Worm (Caenorhabditis elegans): Measurements from ENCODE around the gene F21A3.3.

F21A3.3 gene

DNA sequence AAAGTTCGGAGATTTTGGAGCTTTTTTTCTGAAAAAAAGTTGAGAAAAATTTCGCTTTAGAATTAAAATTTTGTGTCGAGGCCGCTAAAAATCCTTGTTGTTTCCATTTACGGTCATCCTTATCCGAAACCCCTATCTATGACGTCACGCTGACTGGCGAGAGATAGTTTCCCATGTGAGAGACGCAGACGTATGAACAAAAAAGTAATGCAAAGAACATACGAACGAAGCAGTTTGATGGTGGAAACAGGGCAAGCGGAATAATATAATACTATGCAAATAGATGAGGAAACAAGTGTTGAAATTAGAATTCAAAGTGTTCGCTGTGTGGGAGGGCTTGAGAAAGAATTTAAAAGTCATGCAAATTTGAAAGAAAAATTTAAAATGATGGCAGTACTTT, 18.4 kb upstream of the F21A3.3 start:
- TF ChIP-seq sma-9 (GFP tag; optimal IDR thresholded peaks at IDR 0.05) (peak; percentile 41), sma-9 (tag; optimal IDR thresholded peaks at IDR 0.05) (no peak), fos-1 (tag; optimal IDR thresholded peaks at IDR 0.05) (peak; percentile 36), nhr-6 (tag; optimal IDR thresholded peaks at IDR 0.05) (no peak)

DNA sequence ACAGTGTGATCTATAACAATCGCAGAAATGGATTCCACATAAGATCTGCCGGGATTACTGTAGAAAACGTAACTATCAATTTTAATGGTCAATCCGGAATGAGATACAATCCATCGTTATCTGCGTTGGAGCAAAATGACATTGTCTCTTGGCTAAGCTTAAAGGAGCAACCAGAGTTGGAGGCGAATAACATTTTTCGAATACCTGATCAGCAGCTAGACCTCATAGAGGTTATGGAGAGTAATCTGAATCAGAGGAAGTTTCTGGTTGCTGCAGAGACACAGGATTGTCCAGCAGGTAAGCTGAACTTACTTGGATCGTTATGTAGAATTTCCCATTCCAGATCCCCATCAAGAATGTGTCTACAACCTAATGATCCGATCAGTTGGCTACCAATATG, 13.9 kb upstream of the F21A3.3 start:
- TF ChIP-seq ztf-1 (GFP tag; conservative IDR thresholded peaks at IDR 0.05) (no peak), nhr-25 (tag; optimal IDR thresholded peaks at IDR 0.05) (no peak), skn-1 (tag; optimal IDR thresholded peaks at IDR 0.05) (no peak), zag-1 (tag; optimal IDR thresholded peaks at IDR 0.05) (no peak), unc-62 (GFP tag; optimal IDR thresholded peaks at IDR 0.05) (no peak), alr-1 (tag; optimal IDR thresholded peaks at IDR 0.05) (no peak), nhr-77 (tag; optimal IDR thresholded peaks at IDR 0.05) (no peak), Y55F3AM.14 (GFP tag; optimal IDR thresholded peaks at IDR 0.05) (no peak), lin-13 (GFP tag; optimal IDR thresholded peaks at IDR 0.05) (no peak), ama-1 (optimal IDR thresholded peaks at IDR 0.05) (no peak)

DNA sequence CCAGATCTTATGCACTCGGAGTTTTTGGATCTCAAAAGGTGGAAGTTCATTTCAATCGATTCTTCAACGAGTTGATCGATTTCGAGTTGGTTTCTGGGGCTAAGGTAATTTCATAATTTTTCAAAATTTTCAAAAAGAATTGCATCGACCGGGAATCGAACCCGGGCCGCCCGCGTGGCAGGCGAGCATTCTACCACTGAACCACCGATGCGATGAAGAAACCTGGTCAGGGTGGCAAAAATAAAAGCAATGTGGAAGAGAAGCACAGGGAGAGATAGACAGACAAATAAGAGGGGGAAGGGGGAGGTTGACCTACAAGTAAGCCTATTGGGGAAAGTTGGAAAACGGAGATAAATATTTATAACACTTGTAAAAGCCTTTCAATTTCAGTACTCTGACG, 12.4 kb upstream of the F21A3.3 start:
- TF ChIP-seq unc-62 (GFP tag; optimal IDR thresholded peaks at IDR 0.05) (no peak), ceh-82 (tag; optimal IDR thresholded peaks at IDR 0.05) (no peak), nhr-10 (tag; optimal IDR thresholded peaks at IDR 0.05) (no peak), sma-3 (GFP tag; optimal IDR thresholded peaks at IDR 0.05) (peak; percentile 48), mdl-1 (tag; optimal IDR thresholded peaks at IDR 0.05) (no peak), nhr-237 (tag; optimal IDR thresholded peaks at IDR 0.05) (no peak), unc-39 (tag; optimal IDR thresholded peaks at IDR 0.05) (no peak), lin-11 (tag; optimal IDR thresholded peaks at IDR 0.05) (peak; percentile 42), ZK546.5 (tag; optimal IDR thresholded peaks at IDR 0.05) (no peak), aly-2 (tag; optimal IDR thresholded peaks at IDR 0.05) (no peak), nhr-129 (tag; optimal IDR thresholded peaks at IDR 0.05) (peak; percentile 43), ztf-4 (tag; optimal IDR thresholded peaks at IDR 0.05) (no peak), snpc-4 (tag; optimal IDR thresholded peaks at IDR 0.05) (peak; percentile 17), crh-2 (tag; optimal IDR thresholded peaks at IDR 0.05) (peak; percentile 84), nhr-12 (tag; optimal IDR thresholded peaks at IDR 0.05) (no peak), mbf-1 (tag; optimal IDR thresholded peaks at IDR 0.05) (no peak), nhr-25 (tag; optimal IDR thresholded peaks at IDR 0.05) (no peak), egl-27 (tag; optimal IDR thresholded peaks at IDR 0.05) (peak; percentile 4), lsy-2 (tag; optimal IDR thresholded peaks at IDR 0.05) (peak in 1 of 2 experiments; percentile 28), elt-3 (tag; optimal IDR thresholded peaks at IDR 0.05) (no peak), lin-39 (tag; optimal IDR thresholded peaks at IDR 0.05) (no peak), nhr-6 (tag; optimal IDR thresholded peaks at IDR 0.05) (no peak), lin-13 (GFP tag; optimal IDR thresholded peaks at IDR 0.05) (no peak), sma-9 (GFP tag; optimal IDR thresholded peaks at IDR 0.05) (peak; percentile 22), sma-9 (tag; optimal IDR thresholded peaks at IDR 0.05) (no peak), alr-1 (tag; optimal IDR thresholded peaks at IDR 0.05) (no peak), fos-1 (tag; optimal IDR thresholded peaks at IDR 0.05) (peak; percentile 54), C34F6.9 (tag; optimal IDR thresholded peaks at IDR 0.05) (no peak), F13H6.1 (tag; optimal IDR thresholded peaks at IDR 0.05) (peak; percentile 12)

DNA sequence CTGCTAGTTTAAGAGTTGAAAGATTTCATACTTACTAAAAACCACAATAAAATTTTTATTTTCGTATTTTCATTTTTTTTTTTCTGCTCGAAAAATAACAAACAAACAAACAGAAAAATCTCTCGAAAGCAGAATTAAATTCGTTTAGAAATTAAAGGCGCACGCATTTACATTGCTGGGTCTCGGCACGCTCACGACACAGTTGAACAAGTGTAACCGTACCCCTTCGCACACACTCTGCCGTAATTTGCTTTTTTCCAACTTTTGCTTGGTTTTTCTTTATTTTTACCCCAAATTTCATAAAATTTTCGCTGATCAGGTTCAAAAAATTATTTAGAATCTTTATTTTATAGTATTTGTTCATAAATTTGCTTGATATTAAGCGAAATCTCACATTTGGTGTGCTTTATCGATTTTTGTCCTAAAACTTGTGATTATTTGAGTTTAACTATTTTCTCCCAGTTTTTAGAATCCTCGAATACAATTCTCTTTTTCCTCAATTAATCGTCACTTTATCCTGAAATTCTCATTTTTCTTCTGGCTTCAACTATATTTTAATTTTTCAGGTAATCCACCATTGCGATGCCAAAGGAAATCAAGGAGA, 5.8 kb upstream of the F21A3.3 start, which contains the start of gene rpl-38:
TSS of gene rpl-38 (plus strand) at position 554 of the 604 bp plus-strand sequence.
- TF ChIP-seq mab-5 (tag; optimal IDR thresholded peaks at IDR 0.05) = peak; percentile 45
- TF ChIP-seq R02D3.7 (tag; optimal IDR thresholded peaks at IDR 0.05) = peak; percentile 45
- no peak for TF ChIP-seq aly-2 (tag; optimal IDR thresholded peaks at IDR 0.05)
- TF ChIP-seq nhr-6 (tag; optimal IDR thresholded peaks at IDR 0.05) = peak; percentile 56
- TF ChIP-seq F13H6.1 (tag; optimal IDR thresholded peaks at IDR 0.05) = peak; percentile 71
- peak; percentile 80 for TF ChIP-seq snpc-4 (tag; optimal IDR thresholded peaks at IDR 0.05)
- no peak for TF ChIP-seq alr-1 (tag; optimal IDR thresholded peaks at IDR 0.05)
- peak; percentile 86 for TF ChIP-seq sma-9 (GFP tag; optimal IDR thresholded peaks at IDR 0.05)
- no peak for TF ChIP-seq sma-9 (tag; optimal IDR thresholded peaks at IDR 0.05)
- TF ChIP-seq unc-62 (GFP tag; optimal IDR thresholded peaks at IDR 0.05) = no peak
- TF ChIP-seq unc-39 (tag; optimal IDR thresholded peaks at IDR 0.05) = no peak
- TF ChIP-seq nhr-21 (tag; optimal IDR thresholded peaks at IDR 0.05) = peak; percentile 72
- peak; percentile 86 for TF ChIP-seq crh-2 (tag; optimal IDR thresholded peaks at IDR 0.05)
- no peak for TF ChIP-seq nhr-237 (tag; optimal IDR thresholded peaks at IDR 0.05)
- no peak for TF ChIP-seq Y55F3AM.14 (GFP tag; optimal IDR thresholded peaks at IDR 0.05)
- no peak for TF ChIP-seq ama-1 (optimal IDR thresholded peaks at IDR 0.05)
- TF ChIP-seq ZK546.5 (tag; optimal IDR thresholded peaks at IDR 0.05) = peak; percentile 21
- TF ChIP-seq sma-3 (GFP tag; optimal IDR thresholded peaks at IDR 0.05) = peak; percentile 65
- peak; percentile 95 for TF ChIP-seq unc-55 (GFP tag; optimal IDR thresholded peaks at IDR 0.05)
- no peak for TF ChIP-seq peb-1 (tag; optimal IDR thresholded peaks at IDR 0.05)
- TF ChIP-seq skn-1 (tag; optimal IDR thresholded peaks at IDR 0.05) = no peak
- peak; percentile 22 for TF ChIP-seq zag-1 (tag; optimal IDR thresholded peaks at IDR 0.05)
- no peak for TF ChIP-seq elt-3 (tag; optimal IDR thresholded peaks at IDR 0.05)
- TF ChIP-seq nhr-77 (tag; optimal IDR thresholded peaks at IDR 0.05) = peak; percentile 43
- TF ChIP-seq dmd-4 (tag; optimal IDR thresholded peaks at IDR 0.05) = no peak
- peak; percentile 28 for TF ChIP-seq ceh-82 (tag; optimal IDR thresholded peaks at IDR 0.05)
- TF ChIP-seq lin-39 (tag; optimal IDR thresholded peaks at IDR 0.05) = no peak
- TF ChIP-seq nhr-11 (tag; optimal IDR thresholded peaks at IDR 0.05) = no peak
- peak; percentile 43 for TF ChIP-seq egl-27 (tag; optimal IDR thresholded peaks at IDR 0.05)
- peak; percentile 48 for TF ChIP-seq fos-1 (tag; optimal IDR thresholded peaks at IDR 0.05)
- peak; percentile 83 for TF ChIP-seq C34F6.9 (tag; optimal IDR thresholded peaks at IDR 0.05)
- TF ChIP-seq ztf-1 (GFP tag; conservative IDR thresholded peaks at IDR 0.05) = no peak
- TF ChIP-seq ztf-4 (tag; optimal IDR thresholded peaks at IDR 0.05) = no peak
- TF ChIP-seq nhr-129 (tag; optimal IDR thresholded peaks at IDR 0.05) = peak; percentile 87
- peak; percentile 69 for TF ChIP-seq lin-11 (tag; optimal IDR thresholded peaks at IDR 0.05)
- peak; percentile 18 for TF ChIP-seq ceh-16 (tag; optimal IDR thresholded peaks at IDR 0.05)
- peak; percentile 82 for TF ChIP-seq nhr-25 (tag; optimal IDR thresholded peaks at IDR 0.05)

All from whole organism, L2 larva.